Worm (Caenorhabditis elegans): ENCODE measurements around the gene F35H12.6.

Gene F35H12.6

DNA sequence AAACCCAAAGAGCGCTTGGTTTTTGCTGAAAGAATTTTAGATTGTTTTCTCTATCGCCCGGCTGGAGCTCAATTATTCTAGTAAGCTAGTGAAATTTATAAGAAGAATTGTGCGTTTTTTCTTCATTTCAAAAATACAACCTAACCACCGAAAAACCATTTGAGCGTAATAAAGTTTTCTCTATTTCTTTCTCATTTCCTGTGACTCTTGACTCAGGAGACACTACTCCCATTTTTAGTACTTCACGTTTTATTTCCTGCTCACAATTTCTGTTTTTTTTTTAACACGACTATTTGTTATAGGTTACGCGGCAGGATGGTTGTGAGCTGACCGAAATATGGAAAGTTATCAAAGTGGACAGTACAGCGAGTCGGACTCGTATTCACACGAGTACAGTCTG, at the start of gene F35H12.6:
Gene F35H12.6 (plus strand): TSS at position 301 of the 400 bp plus-strand sequence.
- TF ChIP-seq elt-3 (tag; optimal IDR thresholded peaks at IDR 0.05) = no peak
- no peak for TF ChIP-seq nhr-2 (tag; optimal IDR thresholded peaks at IDR 0.05)
- no peak for TF ChIP-seq nhr-12 (tag; optimal IDR thresholded peaks at IDR 0.05)
- no peak for TF ChIP-seq lsy-2 (tag; optimal IDR thresholded peaks at IDR 0.05)
- no peak for TF ChIP-seq nhr-237 (tag; optimal IDR thresholded peaks at IDR 0.05)
- TF ChIP-seq cnd-1 (tag; optimal IDR thresholded peaks at IDR 0.05) = no peak
- no peak for TF ChIP-seq sem-2 (GFP tag; optimal IDR thresholded peaks at IDR 0.05)
- no peak for TF ChIP-seq elt-1 (tag; optimal IDR thresholded peaks at IDR 0.05; ENCODE audit: borderline replicate concordance, insufficient read depth)
- TF ChIP-seq mls-2 (tag; optimal IDR thresholded peaks at IDR 0.05) = no peak
- no peak for TF ChIP-seq ceh-39 (tag; optimal IDR thresholded peaks at IDR 0.05)
- no peak for TF ChIP-seq lin-32 (GFP tag; optimal IDR thresholded peaks at IDR 0.05)
- no peak for TF ChIP-seq M03D4.4 (tag; optimal IDR thresholded peaks at IDR 0.05)
- TF ChIP-seq blmp-1 (tag; optimal IDR thresholded peaks at IDR 0.05) = no peak
- TF ChIP-seq drap-1 (GFP tag; optimal IDR thresholded peaks at IDR 0.05) = no peak
- TF ChIP-seq bed-3 (GFP tag; optimal IDR thresholded peaks at IDR 0.05) = no peak
- TF ChIP-seq ztf-11 (tag; optimal IDR thresholded peaks at IDR 0.05) = no peak
- TF ChIP-seq ham-2 (GFP tag; optimal IDR thresholded peaks at IDR 0.05) = no peak
- TF ChIP-seq nhr-76 (tag; optimal IDR thresholded peaks at IDR 0.05) = no peak
- TF ChIP-seq unc-39 (tag; optimal IDR thresholded peaks at IDR 0.05) = no peak
- TF ChIP-seq flh-1 (GFP tag; optimal IDR thresholded peaks at IDR 0.05) = no peak

DNA sequence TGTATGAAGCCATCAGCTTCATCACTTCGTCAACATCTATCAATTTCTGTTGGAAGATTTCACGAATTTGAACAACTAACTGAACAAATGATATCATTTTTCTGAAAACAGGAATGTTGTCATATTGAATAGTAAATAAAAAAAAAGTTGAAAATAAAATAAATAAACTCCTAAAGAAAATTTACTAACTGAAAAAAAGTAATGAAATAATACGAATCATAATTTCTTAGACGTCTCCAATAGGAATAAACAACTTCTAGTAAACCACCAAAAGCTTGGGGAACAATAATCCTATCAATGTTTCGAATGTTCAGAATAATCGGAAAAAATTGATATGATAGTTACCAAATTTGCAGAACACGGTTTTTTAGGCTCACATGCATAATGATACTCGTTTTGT, 49.6 kb upstream of the F35H12.6 start, which contains the start of gene cdo-1:
Gene cdo-1 (minus strand): TSS at position 101 of the 400 bp plus-strand sequence.
- TF ChIP-seq nhr-28 (tag; optimal IDR thresholded peaks at IDR 0.05) (no peak), cnd-1 (tag; optimal IDR thresholded peaks at IDR 0.05) (no peak), M03D4.4 (tag; optimal IDR thresholded peaks at IDR 0.05) (no peak), unc-62 (GFP tag; optimal IDR thresholded peaks at IDR 0.05) (no peak), tbx-8 (GFP tag; optimal IDR thresholded peaks at IDR 0.05) (no peak), bed-3 (GFP tag; optimal IDR thresholded peaks at IDR 0.05) (no peak), pha-4 (tag; optimal IDR thresholded peaks at IDR 0.05) (no peak), nhr-2 (tag; optimal IDR thresholded peaks at IDR 0.05) (no peak), nhr-237 (tag; optimal IDR thresholded peaks at IDR 0.05) (no peak), ztf-11 (tag; optimal IDR thresholded peaks at IDR 0.05) (no peak), sptf-1 (tag; optimal IDR thresholded peaks at IDR 0.05) (no peak), elt-1 (tag; optimal IDR thresholded peaks at IDR 0.05; ENCODE audit: borderline replicate concordance, insufficient read depth) (no peak), blmp-1 (tag; optimal IDR thresholded peaks at IDR 0.05) (no peak), flh-1 (GFP tag; optimal IDR thresholded peaks at IDR 0.05) (no peak), unc-39 (tag; optimal IDR thresholded peaks at IDR 0.05) (no peak), ceh-43 (GFP tag; optimal IDR thresholded peaks at IDR 0.05) (no peak), lsy-2 (tag; optimal IDR thresholded peaks at IDR 0.05) (no peak), sem-2 (GFP tag; optimal IDR thresholded peaks at IDR 0.05) (no peak)

ce11 chrX:864293-864731, 48.8 kb upstream of the F35H12.6 start:
- TF ChIP-seq lin-32 (GFP tag; optimal IDR thresholded peaks at IDR 0.05) (no peak), elt-3 (tag; optimal IDR thresholded peaks at IDR 0.05) (peak; percentile 73), ceh-43 (GFP tag; optimal IDR thresholded peaks at IDR 0.05) (no peak), nhr-12 (tag; optimal IDR thresholded peaks at IDR 0.05) (no peak)

ce11 chrX:865214-865613, 47.9 kb upstream of the F35H12.6 start:
- TF ChIP-seq sptf-1 (tag; optimal IDR thresholded peaks at IDR 0.05) = no peak
- TF ChIP-seq unc-39 (tag; optimal IDR thresholded peaks at IDR 0.05) = no peak
- TF ChIP-seq tbx-8 (GFP tag; optimal IDR thresholded peaks at IDR 0.05) = no peak
- TF ChIP-seq mls-2 (tag; optimal IDR thresholded peaks at IDR 0.05) = no peak
- no peak for TF ChIP-seq elt-1 (tag; optimal IDR thresholded peaks at IDR 0.05; ENCODE audit: borderline replicate concordance, insufficient read depth)
- TF ChIP-seq nhr-237 (tag; optimal IDR thresholded peaks at IDR 0.05) = no peak
- TF ChIP-seq ceh-43 (GFP tag; optimal IDR thresholded peaks at IDR 0.05) = no peak

DNA sequence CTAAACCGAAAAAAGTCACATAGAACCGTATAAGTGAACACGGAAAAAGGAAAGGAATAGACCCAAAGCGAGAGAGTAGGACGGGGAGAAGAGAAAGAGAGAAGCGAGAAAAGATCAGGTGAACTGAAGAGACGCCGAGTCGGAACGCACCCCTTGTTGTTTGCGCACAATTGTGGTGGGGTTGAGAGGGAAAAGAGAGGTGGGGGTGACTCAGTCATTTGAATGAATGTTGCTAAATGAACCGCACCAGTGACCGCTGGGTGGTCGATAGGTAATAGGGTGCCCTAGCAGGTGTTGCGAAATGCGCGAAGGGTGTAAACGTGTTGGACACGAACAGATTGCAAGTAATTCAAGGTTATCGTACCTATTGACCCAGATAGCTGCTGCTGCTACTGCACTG, 42.1 kb upstream of the F35H12.6 start, which contains the start of gene lgl-1:
Gene lgl-1 (minus strand): TSS at position 70 of the 400 bp plus-strand sequence.
- no peak for TF ChIP-seq lin-32 (GFP tag; optimal IDR thresholded peaks at IDR 0.05)
- TF ChIP-seq tbx-8 (GFP tag; optimal IDR thresholded peaks at IDR 0.05) = no peak
- no peak for TF ChIP-seq nhr-12 (tag; optimal IDR thresholded peaks at IDR 0.05)
- no peak for TF ChIP-seq ceh-39 (tag; optimal IDR thresholded peaks at IDR 0.05)
- TF ChIP-seq ham-2 (GFP tag; optimal IDR thresholded peaks at IDR 0.05) = peak; percentile 60
- peak; percentile 95 for TF ChIP-seq nhr-2 (tag; optimal IDR thresholded peaks at IDR 0.05)
- peak; percentile 12 for TF ChIP-seq mep-1 (tag; optimal IDR thresholded peaks at IDR 0.05)
- TF ChIP-seq mab-5 (tag; optimal IDR thresholded peaks at IDR 0.05) = no peak
- peak; percentile 13 for TF ChIP-seq sptf-1 (tag; optimal IDR thresholded peaks at IDR 0.05)
- no peak for TF ChIP-seq unc-62 (GFP tag; optimal IDR thresholded peaks at IDR 0.05)
- no peak for TF ChIP-seq blmp-1 (tag; optimal IDR thresholded peaks at IDR 0.05)
- TF ChIP-seq lsy-2 (tag; optimal IDR thresholded peaks at IDR 0.05) = peak; percentile 4
- TF ChIP-seq zip-8 (tag; optimal IDR thresholded peaks at IDR 0.05) = no peak
- TF ChIP-seq lin-13 (tag; optimal IDR thresholded peaks at IDR 0.05) = peak; percentile 17
- no peak for TF ChIP-seq unc-39 (tag; optimal IDR thresholded peaks at IDR 0.05)
- no peak for TF ChIP-seq elt-1 (tag; optimal IDR thresholded peaks at IDR 0.05; ENCODE audit: borderline replicate concordance, insufficient read depth)
- TF ChIP-seq drap-1 (GFP tag; optimal IDR thresholded peaks at IDR 0.05) = peak; percentile 53
- TF ChIP-seq mls-2 (tag; optimal IDR thresholded peaks at IDR 0.05) = peak; percentile 76
- TF ChIP-seq flh-1 (GFP tag; optimal IDR thresholded peaks at IDR 0.05) = no peak
- no peak for TF ChIP-seq nhr-28 (tag; optimal IDR thresholded peaks at IDR 0.05)
- no peak for TF ChIP-seq ceh-43 (GFP tag; optimal IDR thresholded peaks at IDR 0.05)
- no peak for TF ChIP-seq ces-1 (GFP tag; optimal IDR thresholded peaks at IDR 0.05)
- no peak for TF ChIP-seq nhr-237 (tag; optimal IDR thresholded peaks at IDR 0.05)
- TF ChIP-seq M03D4.4 (tag; optimal IDR thresholded peaks at IDR 0.05) = no peak
- TF ChIP-seq snpc-4 (tag; optimal IDR thresholded peaks at IDR 0.05) = no peak
- TF ChIP-seq nhr-76 (tag; optimal IDR thresholded peaks at IDR 0.05) = no peak
- no peak for TF ChIP-seq sem-2 (GFP tag; optimal IDR thresholded peaks at IDR 0.05)
- no peak for TF ChIP-seq elt-3 (tag; optimal IDR thresholded peaks at IDR 0.05)
- TF ChIP-seq unc-120 (tag; optimal IDR thresholded peaks at IDR 0.05; ENCODE audit: poor library complexity, severe bottlenecking) = no peak
- TF ChIP-seq bed-3 (GFP tag; optimal IDR thresholded peaks at IDR 0.05) = no peak
- TF ChIP-seq ztf-11 (tag; optimal IDR thresholded peaks at IDR 0.05) = no peak
- TF ChIP-seq ceh-83 (GFP tag; optimal IDR thresholded peaks at IDR 0.05) = no peak
- peak; percentile 67 for TF ChIP-seq cnd-1 (tag; optimal IDR thresholded peaks at IDR 0.05)
- TF ChIP-seq hlh-1 (tag; optimal IDR thresholded peaks at IDR 0.05) = peak; percentile 67
- TF ChIP-seq pha-4 (tag; optimal IDR thresholded peaks at IDR 0.05) = peak; percentile 11

All from whole organism, mixed stage, embryonic.